Worm (Caenorhabditis elegans) whole organism, dauer: Measurements from ENCODE around the gene lgc-4.

Experiments
- unc-62 ChIP-seq: sonication (generic microtip); optimal IDR thresholded peaks from 2 replicates; lab custom pipeline; 2017; ENCODE audit warnings: missing biosample characterization, missing genetic modification reagents, missing genetic modification characterization

The lgc-4 gene

ce11 chrX:9195375-9196098 is 46.5 kb downstream of the lgc-4 start:
- no peak for TF ChIP-seq unc-62 (GFP tag; lab: Kevin White, UChicago)

DNA sequence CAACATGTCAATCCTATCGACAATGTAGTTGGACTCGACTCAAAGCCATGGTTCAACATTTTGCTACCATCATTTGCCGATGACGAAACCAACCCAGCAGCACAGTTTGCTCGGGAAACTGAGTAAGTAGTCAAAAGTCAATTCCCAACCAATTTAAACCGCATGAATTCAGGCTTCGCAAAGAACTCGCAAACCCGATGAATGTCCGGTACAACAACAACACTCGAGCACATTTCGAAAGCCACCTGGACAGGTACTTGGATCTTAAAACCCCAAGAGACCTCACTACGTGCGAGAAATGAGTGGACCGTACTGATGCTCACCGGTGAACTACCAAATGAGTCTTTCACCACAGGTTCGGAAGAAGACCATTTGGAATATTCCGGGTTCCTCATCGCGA is 47.9 kb downstream of the lgc-4 start:
- TF ChIP-seq unc-62 (GFP tag; lab: Kevin White, UChicago): no peak

- no peak for TF ChIP-seq unc-62 (GFP tag; lab: Kevin White, UChicago)
Measured at ce11 chrX:9191795-9192494, 50.1 kb downstream of the lgc-4 start, which contains the start of gene Y81B9A.1. TSS of gene Y81B9A.1 (plus strand) at chrX:9192444.
